Fruit fly (Drosophila melanogaster): ENCODE data around the gene CG5984.

CG5984 gene

dm6 chr3R:27253136-27253920, 5.5 kb upstream of the CG5984 start, which contains the start of gene pll (continued):
- TF ChIP-seq H2.0 (GFP tag; IDR thresholded peaks at IDR 0.05), result peak; percentile 84
- no peak for TF ChIP-seq prd (optimal IDR thresholded peaks at IDR 0.05)
- TF ChIP-seq prd (GFP tag; IDR thresholded peaks at IDR 0.05), result peak; percentile 91
- TF ChIP-seq Atf6 (GFP tag; IDR thresholded peaks at IDR 0.05), result peak; percentile 87
- no peak; the same call in none of the 3 replicates for TF ChIP-seq CG17361 (GFP tag; IDR thresholded peaks at IDR 0.05)
- peak; percentile 91 for TF ChIP-seq Xrp1 (GFP tag; IDR thresholded peaks at IDR 0.05)
- peak; percentile 63 for TF ChIP-seq HmgD (GFP tag; optimal IDR thresholded peaks at IDR 0.05)
- TF ChIP-seq sna (GFP tag; IDR thresholded peaks at IDR 0.05; ENCODE audit: partially characterized antibody), result no peak
- TF ChIP-seq CG2712 (tag; optimal IDR thresholded peaks at IDR 0.05), result peak; percentile 90
- peak; percentile 78 for TF ChIP-seq sd (tag; optimal IDR thresholded peaks at IDR 0.05)
- TF ChIP-seq Hr78 (GFP tag; optimal IDR thresholded peaks at IDR 0.05), result no peak
- TF ChIP-seq so (GFP tag; IDR thresholded peaks at IDR 0.05), result peak; percentile 86
- no peak for TF ChIP-seq Dfd (GFP tag; optimal IDR thresholded peaks at IDR 0.05)
- TF ChIP-seq CG12071 (GFP tag; optimal IDR thresholded peaks at IDR 0.05), result no peak
- peak; percentile 61 for TF ChIP-seq Hmx (GFP tag; optimal IDR thresholded peaks at IDR 0.05)
- TF ChIP-seq kah (GFP tag; optimal IDR thresholded peaks at IDR 0.05), result peak; percentile 93
- peak; percentile 66; the same call in 1 of the 3 replicates for TF ChIP-seq CG2199 (GFP tag; IDR thresholded peaks at IDR 0.05)
- TF ChIP-seq CG16813 (GFP tag; IDR thresholded peaks at IDR 0.05; ENCODE audit: partially characterized antibody), result peak; percentile 29; the same call in 1 of the 3 replicates
- peak; percentile 91 for TF ChIP-seq zfh1 (GFP tag; IDR thresholded peaks at IDR 0.05)
- TF ChIP-seq CG12659 (GFP tag; optimal IDR thresholded peaks at IDR 0.05), result peak; percentile 93
- no peak for TF ChIP-seq CG34224 (GFP tag; IDR thresholded peaks at IDR 0.05; ENCODE audit: partially characterized antibody)
- no peak for TF ChIP-seq gt (GFP tag; IDR thresholded peaks at IDR 0.05)
- TF ChIP-seq pzg (GFP tag; optimal IDR thresholded peaks at IDR 0.05), result peak; percentile 93
- TF ChIP-seq hkb (optimal IDR thresholded peaks at IDR 0.05), result peak; percentile 82
- TF ChIP-seq hkb (GFP tag; IDR thresholded peaks at IDR 0.05), result peak; percentile 89
- TF ChIP-seq Doc3 (GFP tag; IDR thresholded peaks at IDR 0.05; ENCODE audit: partially characterized antibody), result no peak
- peak; percentile 58 for TF ChIP-seq gro (GFP tag; optimal IDR thresholded peaks at IDR 0.05)
- no peak for TF ChIP-seq dmrt99B (tag; optimal IDR thresholded peaks at IDR 0.05)
- peak; percentile 28 for TF ChIP-seq slp2 (GFP tag; optimal IDR thresholded peaks at IDR 0.05)
- TF ChIP-seq TFAM (GFP tag; optimal IDR thresholded peaks at IDR 0.05), result no peak
- peak; percentile 54 for TF ChIP-seq gcm2 (GFP tag; optimal IDR thresholded peaks at IDR 0.05)
- no peak for TF ChIP-seq ham (GFP tag; IDR thresholded peaks at IDR 0.05)
- TF ChIP-seq sug (tag; optimal IDR thresholded peaks at IDR 0.05), result peak; percentile 56
- TF ChIP-seq E2f1 (GFP tag; IDR thresholded peaks at IDR 0.05), result peak; percentile 90
- peak; percentile 72 for TF ChIP-seq dmrt11E (tag; optimal IDR thresholded peaks at IDR 0.05)
- TF ChIP-seq CTCF (GFP tag; optimal IDR thresholded peaks at IDR 0.05), result no peak
- TF ChIP-seq NC2β (GFP tag; optimal IDR thresholded peaks at IDR 0.05), result peak; percentile 53
- peak; percentile 78 for TF ChIP-seq p53 (GFP tag; optimal IDR thresholded peaks at IDR 0.05)
- no peak for TF ChIP-seq CG30020 (tag; optimal IDR thresholded peaks at IDR 0.05)
- TF ChIP-seq CG11456 (GFP tag; IDR thresholded peaks at IDR 0.05), result peak; percentile 95
- TF ChIP-seq CG34422 (GFP tag; IDR thresholded peaks at IDR 0.05), result peak; percentile 87
- TF ChIP-seq tna (GFP tag; IDR thresholded peaks at IDR 0.05; ENCODE audit: partially characterized antibody), result no peak
- TF ChIP-seq CG8765 (GFP tag; IDR thresholded peaks at IDR 0.05), result peak; percentile 61; the same call in 1 of the 2 replicates
- peak in 1 of 3 experiments; percentile 55 for TF ChIP-seq lola (GFP tag; optimal IDR thresholded peaks at IDR 0.05)
- peak; percentile 75 for TF ChIP-seq wor (GFP tag; IDR thresholded peaks at IDR 0.05)
- TF ChIP-seq hth (optimal IDR thresholded peaks at IDR 0.05), result no peak
- TF ChIP-seq dan (GFP tag; IDR thresholded peaks at IDR 0.05), result 0 out of 2 replicates have a peak, but pooled peaks have one; percentile 27
- peak; percentile 70 for TF ChIP-seq klu (GFP tag; IDR thresholded peaks at IDR 0.05)
- peak; percentile 17 for TF ChIP-seq CG7271 (tag; optimal IDR thresholded peaks at IDR 0.05)
- no peak for TF ChIP-seq abd-A (tag; optimal IDR thresholded peaks at IDR 0.05)
